Worm (Caenorhabditis elegans) whole organism, late embryonic: ENCODE results near the gene tbc-10.

Experiments
- C08G9.2 ChIP-seq: sonication (generic microtip); optimal IDR thresholded peaks from 2 replicates; lab custom pipeline; 2016; ENCODE audit warnings: mild to moderate bottlenecking, missing genetic modification characterization, moderate library complexity, missing compliant biosample characterization
- C38D4.7 ChIP-seq: fragments of 200-800 bp; sonication (Bioruptor generic); optimal IDR thresholded peaks from 2 replicates; lab custom pipeline; 2018; ENCODE audit warnings: mild to moderate bottlenecking, missing genetic modification characterization, moderate library complexity, missing compliant biosample characterization
- K02D7.2 ChIP-seq: sonication (generic microtip); optimal IDR thresholded peaks from 2 replicates; lab custom pipeline; 2017; ENCODE audit warnings: mild to moderate bottlenecking, missing genetic modification characterization, missing compliant biosample characterization
- K09A11.1 ChIP-seq: sonication (generic microtip); optimal IDR thresholded peaks from 2 replicates; lab custom pipeline; 2017; ENCODE audit warnings: antibody characterized with exemption, mild to moderate bottlenecking, missing genetic modification characterization, missing compliant biosample characterization; ENCODE audit not compliant: insufficient read depth
- T23F11.4 ChIP-seq: fragments of 200-800 bp; sonication (Bioruptor generic); optimal IDR thresholded peaks from 2 replicates; lab custom pipeline; 2018; ENCODE audit warnings: mild to moderate bottlenecking, missing genetic modification characterization, missing compliant biosample characterization
- Y22D7AL.16 ChIP-seq: sonication (generic microtip); optimal IDR thresholded peaks from 2 replicates; lab custom pipeline; 2016; ENCODE audit warnings: missing genetic modification characterization, missing compliant biosample characterization
- ama-1 ChIP-seq: fragments of 150-350 bp; optimal IDR thresholded peaks from 2 replicates; lab custom pipeline; 2014
- ceh-30 ChIP-seq: fragments of 150-350 bp; optimal IDR thresholded peaks from 2 replicates; lab custom pipeline; 2014; ENCODE audit warnings: missing biosample characterization, missing genetic modification characterization
- ceh-34 ChIP-seq: sonication (generic microtip); optimal IDR thresholded peaks from 2 replicates; lab custom pipeline; 2016; ENCODE audit warnings: mild to moderate bottlenecking, missing genetic modification characterization, missing compliant biosample characterization
- ceh-48 ChIP-seq: sonication (generic microtip); optimal IDR thresholded peaks from 2 replicates; lab custom pipeline; 2016; ENCODE audit warnings: missing genetic modification characterization, inconsistent platforms, missing compliant biosample characterization
- ceh-9 ChIP-seq: sonication (generic microtip); optimal IDR thresholded peaks from 2 replicates; lab custom pipeline; 2016; ENCODE audit warnings: mild to moderate bottlenecking, missing genetic modification characterization, inconsistent platforms, missing compliant biosample characterization
- dmd-4 ChIP-seq: sonication (generic microtip); optimal IDR thresholded peaks from 2 replicates; lab custom pipeline; 2016; ENCODE audit warnings: borderline replicate concordance, missing genetic modification characterization, missing compliant biosample characterization
- elt-2 ChIP-seq: sonication (generic microtip); optimal IDR thresholded peaks from 2 replicates; lab custom pipeline; 2016; ENCODE audit warnings: missing genetic modification reagents, missing genetic modification characterization, missing compliant biosample characterization
- elt-4 ChIP-seq: sonication (generic microtip); optimal IDR thresholded peaks from 2 replicates; lab custom pipeline; 2016; ENCODE audit warnings: missing genetic modification characterization, missing compliant biosample characterization
- gmeb-2 ChIP-seq: sonication (generic microtip); optimal IDR thresholded peaks from 2 replicates; lab custom pipeline; 2016; ENCODE audit warnings: missing genetic modification characterization, inconsistent platforms, missing compliant biosample characterization
- hlh-13 ChIP-seq: fragments of 200-800 bp; sonication (Bioruptor generic); optimal IDR thresholded peaks from 2 replicates; lab custom pipeline; 2018; ENCODE audit warnings: mild to moderate bottlenecking, missing genetic modification characterization, missing compliant biosample characterization
- hlh-15 ChIP-seq: sonication (generic microtip); optimal IDR thresholded peaks from 2 replicates; lab custom pipeline; 2016; ENCODE audit warnings: missing genetic modification characterization, missing compliant biosample characterization
- lim-6 ChIP-seq: sonication (generic microtip); optimal IDR thresholded peaks from 2 replicates; lab custom pipeline; 2016; ENCODE audit warnings: missing genetic modification characterization, missing compliant biosample characterization
- lin-11 ChIP-seq: fragments of 200-800 bp; sonication (Bioruptor generic); optimal IDR thresholded peaks from 2 replicates; lab custom pipeline; 2018; ENCODE audit warnings: mild to moderate bottlenecking, missing genetic modification characterization, missing compliant biosample characterization
- nhr-232 ChIP-seq: sonication (generic microtip); optimal IDR thresholded peaks from 2 replicates; lab custom pipeline; 2016; ENCODE audit warnings: missing genetic modification characterization, missing compliant biosample characterization
- npax-4 ChIP-seq: sonication (generic microtip); optimal IDR thresholded peaks from 2 replicates; lab custom pipeline; 2016; ENCODE audit warnings: missing genetic modification characterization, missing compliant biosample characterization
- odd-2 ChIP-seq: sonication (generic microtip); optimal IDR thresholded peaks from 2 replicates; lab custom pipeline; 2017; ENCODE audit warnings: antibody characterized with exemption, mild to moderate bottlenecking, missing genetic modification characterization, missing compliant biosample characterization
- pag-3 ChIP-seq: sonication (generic microtip); optimal IDR thresholded peaks from 2 replicates; lab custom pipeline; 2016; ENCODE audit warnings: missing compliant biosample characterization, missing genetic modification characterization, borderline replicate concordance
- pat-9 ChIP-seq: fragments of 200-800 bp; sonication (Bioruptor generic); optimal IDR thresholded peaks from 2 replicates; lab custom pipeline; 2018; ENCODE audit warnings: mild to moderate bottlenecking, missing genetic modification characterization, moderate library complexity, missing compliant biosample characterization
- pha-2 ChIP-seq: sonication (generic microtip); optimal IDR thresholded peaks from 2 replicates; lab custom pipeline; 2017; ENCODE audit warnings: mild to moderate bottlenecking, missing genetic modification characterization, missing compliant biosample characterization
- pha-4 ChIP-seq: fragments of 150-350 bp; optimal IDR thresholded peaks from 2 replicates; lab custom pipeline; 2018; ENCODE audit warnings: missing biosample characterization, missing genetic modification reagents, missing genetic modification characterization
- pros-1 ChIP-seq: fragments of 150-350 bp; optimal IDR thresholded peaks from 2 replicates; lab custom pipeline; 2014; ENCODE audit warnings: missing biosample characterization, missing genetic modification reagents, missing genetic modification characterization
- ref-2 ChIP-seq: sonication (generic microtip); optimal IDR thresholded peaks from 2 replicates; lab custom pipeline; 2016; ENCODE audit warnings: missing genetic modification characterization, missing compliant biosample characterization
- sdc-2 ChIP-seq: sonication (generic microtip); optimal IDR thresholded peaks from 2 replicates; lab custom pipeline; 2016; ENCODE audit warnings: missing genotype, missing genetic modification characterization, missing compliant biosample characterization
- sox-2 ChIP-seq: fragments of 200-800 bp; sonication (Bioruptor generic); IDR thresholded peaks from 2 replicates; pipeline ENCODE4 v1.3.6; 2022; ENCODE audit warnings: missing genetic modification reagents, missing genetic modification characterization, missing compliant biosample characterization
- sox-4 ChIP-seq: sonication (generic microtip); optimal IDR thresholded peaks from 2 replicates; lab custom pipeline; 2017; ENCODE audit warnings: mild to moderate bottlenecking, missing genetic modification characterization, inconsistent platforms, missing compliant biosample characterization
- tbx-2 ChIP-seq: sonication (generic microtip); optimal IDR thresholded peaks from 2 replicates; lab custom pipeline; 2016; ENCODE audit warnings: missing genetic modification characterization, missing compliant biosample characterization
- tbx-7 ChIP-seq: sonication (generic microtip); optimal IDR thresholded peaks from 2 replicates; lab custom pipeline; 2016; ENCODE audit warnings: missing genotype, missing genetic modification characterization, missing compliant biosample characterization
- unc-42 ChIP-seq: sonication (generic microtip); optimal IDR thresholded peaks from 2 replicates; lab custom pipeline; 2016; ENCODE audit warnings: missing genotype, missing genetic modification characterization, missing compliant biosample characterization
- unc-55 ChIP-seq: sonication (generic microtip); optimal IDR thresholded peaks from 2 replicates; lab custom pipeline; 2017; ENCODE audit warnings: missing biosample characterization, missing genetic modification reagents, missing genetic modification characterization
- unc-86 ChIP-seq: sonication (generic microtip); optimal IDR thresholded peaks from 2 replicates; lab custom pipeline; 2016; ENCODE audit warnings: missing genetic modification characterization, missing compliant biosample characterization

tbc-10 gene

ce11 chrIII:982961-983360 lies at the start of gene tbc-10:
TSS of gene tbc-10 (plus strand) at chrIII:983261.
- TF ChIP-seq C38D4.7, result no peak
- TF ChIP-seq pha-4 (tag; lab: Kevin White, UChicago), result no peak
- TF ChIP-seq unc-55 (GFP tag; lab: Kevin White, UChicago), result no peak
- TF ChIP-seq pha-2, result no peak
- TF ChIP-seq sdc-2 (tag; lab: Kevin White, UChicago), result no peak
- no peak for TF ChIP-seq sox-2 (GFP tag; lab: Robert Waterston, UW)
- no peak for TF ChIP-seq gmeb-2 (tag; lab: Kevin White, UChicago)
- no peak for TF ChIP-seq hlh-15 (tag; lab: Kevin White, UChicago)
- TF ChIP-seq elt-2, result no peak
- TF ChIP-seq pat-9 (tag; lab: Kevin White, UChicago), result no peak
- no peak for TF ChIP-seq lim-6 (tag; lab: Kevin White, UChicago)
- no peak for TF ChIP-seq T23F11.4 (GFP tag; lab: Kevin White, UChicago)
- no peak for TF ChIP-seq ref-2
- no peak for TF ChIP-seq pag-3 (tag; lab: Kevin White, UChicago)
- TF ChIP-seq odd-2 (tag; lab: Kevin White, UChicago), result no peak
- no peak for TF ChIP-seq pros-1
- TF ChIP-seq unc-42 (tag; lab: Kevin White, UChicago), result no peak
- TF ChIP-seq, all 69 proteins: peak for 0

- no peak for TF ChIP-seq K02D7.2 (tag; lab: Kevin White, UChicago)
Measured at ce11 chrIII:936037-936507, 47.0 kb upstream of the tbc-10 start, which contains the start of gene fbxa-55. TSS of gene fbxa-55 (minus strand) at chrIII:936087.

ce11 chrIII:937961-938360 lies 45.1 kb upstream of the tbc-10 start, which contains the start of gene fbxa-56:
TSS of gene fbxa-56 (minus strand) at chrIII:938061.
- TF ChIP-seq tbx-2 (no peak), ceh-30 (tag; lab: Kevin White, UChicago) (no peak), nhr-232 (no peak), ceh-48 (tag; lab: Kevin White, UChicago) (no peak), lin-11 (tag; lab: Kevin White, UChicago) (no peak), sox-4 (tag; lab: Kevin White, UChicago) (no peak), Y22D7AL.16 (tag; lab: Kevin White, UChicago) (no peak), ama-1 (no peak), gmeb-2 (tag; lab: Kevin White, UChicago) (no peak), T23F11.4 (GFP tag; lab: Kevin White, UChicago) (no peak), sox-2 (GFP tag; lab: Robert Waterston, UW) (no peak), C08G9.2 (tag; lab: Kevin White, UChicago) (no peak), ceh-34 (tag; lab: Kevin White, UChicago) (no peak), npax-4 (tag; lab: Kevin White, UChicago) (no peak), ceh-9 (no peak), unc-86 (tag; lab: Kevin White, UChicago) (no peak), dmd-4 (tag; lab: Kevin White, UChicago) (no peak)

ce11 chrIII:938569-938968 lies 44.5 kb upstream of the tbc-10 start, which contains the start of gene fbxa-22:
TSS of gene fbxa-22 (plus strand) at chrIII:938869.
- TF ChIP-seq hlh-13 (GFP tag; lab: Kevin White, UChicago), result no peak
- TF ChIP-seq K09A11.1, result no peak
- no peak for TF ChIP-seq sox-2 (GFP tag; lab: Robert Waterston, UW)
- TF ChIP-seq tbx-7 (tag; lab: Kevin White, UChicago), result no peak
- no peak for TF ChIP-seq dmd-4 (tag; lab: Kevin White, UChicago)
- TF ChIP-seq elt-4 (tag; lab: Kevin White, UChicago), result no peak
- TF ChIP-seq ceh-48 (tag; lab: Kevin White, UChicago), result no peak
